Worm (Caenorhabditis elegans) whole organism, mixed stage, embryonic: ENCODE data around the gene prx-12.
A peak's percentile ranks its signal among the peaks of the same experiment; 100 is the strongest.

Source experiments
- M03D4.4 ChIP-seq: sonication (generic microtip); optimal IDR thresholded peaks from 2 replicates; lab custom pipeline; 2017; ENCODE audit warnings: mild to moderate bottlenecking, missing genetic modification characterization, missing compliant biosample characterization
- drap-1 ChIP-seq: fragments of 200-800 bp; sonication (Bioruptor generic); optimal IDR thresholded peaks from 3 replicates; lab custom pipeline; 2018; ENCODE audit warnings: mild to moderate bottlenecking, missing genetic modification characterization, missing compliant biosample characterization
- lin-13 ChIP-seq: fragments of 150-350 bp; optimal IDR thresholded peaks from 2 replicates; lab custom pipeline; 2014; ENCODE audit warnings: missing biosample characterization, missing genetic modification characterization
- mep-1 ChIP-seq: fragments of 150-350 bp; optimal IDR thresholded peaks from 2 replicates; lab custom pipeline; 2017; ENCODE audit warnings: missing biosample characterization, missing genetic modification reagents, missing genetic modification characterization, inconsistent platforms
- nhr-12 ChIP-seq: fragments of 150-350 bp; optimal IDR thresholded peaks from 2 replicates; lab custom pipeline; 2014; ENCODE audit warnings: missing biosample characterization, missing genetic modification characterization
- nhr-76 ChIP-seq: sonication (generic microtip); optimal IDR thresholded peaks from 2 replicates; lab custom pipeline; 2017; ENCODE audit warnings: missing biosample characterization, missing genetic modification characterization
- sem-2 ChIP-seq: fragments of 200-800 bp; sonication (Bioruptor generic); optimal IDR thresholded peaks from 2 replicates; lab custom pipeline; 2018; ENCODE audit warnings: mild to moderate bottlenecking, missing genetic modification characterization, missing compliant biosample characterization
- snpc-4 ChIP-seq: fragments of 150-350 bp; optimal IDR thresholded peaks from 2 replicates; lab custom pipeline; 2014; ENCODE audit warnings: missing biosample characterization, missing genetic modification characterization
- unc-39 ChIP-seq: fragments of 150-350 bp; optimal IDR thresholded peaks from 2 replicates; lab custom pipeline; 2014; ENCODE audit warnings: missing biosample characterization, missing genetic modification characterization
- ztf-11 ChIP-seq: fragments of 150-350 bp; optimal IDR thresholded peaks from 2 replicates; lab custom pipeline; 2014; ENCODE audit warnings: missing biosample characterization, missing genetic modification characterization

ce11 chrX:11379135-11379781 lies 13.8 kb upstream of the prx-12 start:
- TF ChIP-seq unc-39 (tag; lab: Kevin White, UChicago), result no peak
- no peak for TF ChIP-seq ztf-11 (tag; lab: Kevin White, UChicago)
- TF ChIP-seq nhr-12 (tag; lab: Kevin White, UChicago), result no peak
- TF ChIP-seq sem-2, result no peak
- no peak for TF ChIP-seq nhr-76 (tag; lab: Kevin White, UChicago)
- no peak for TF ChIP-seq mep-1 (tag; lab: Kevin White, UChicago)
- TF ChIP-seq snpc-4 (tag; lab: Kevin White, UChicago), result no peak
- TF ChIP-seq drap-1 (GFP tag; lab: Kevin White, UChicago), result no peak
- TF ChIP-seq M03D4.4, result peak; percentile 7
- TF ChIP-seq lin-13 (tag; lab: Kevin White, UChicago), result no peak
